Fruit fly (Drosophila melanogaster): Measurements from ENCODE around the gene Pmvk.

Pmvk gene

DNA sequence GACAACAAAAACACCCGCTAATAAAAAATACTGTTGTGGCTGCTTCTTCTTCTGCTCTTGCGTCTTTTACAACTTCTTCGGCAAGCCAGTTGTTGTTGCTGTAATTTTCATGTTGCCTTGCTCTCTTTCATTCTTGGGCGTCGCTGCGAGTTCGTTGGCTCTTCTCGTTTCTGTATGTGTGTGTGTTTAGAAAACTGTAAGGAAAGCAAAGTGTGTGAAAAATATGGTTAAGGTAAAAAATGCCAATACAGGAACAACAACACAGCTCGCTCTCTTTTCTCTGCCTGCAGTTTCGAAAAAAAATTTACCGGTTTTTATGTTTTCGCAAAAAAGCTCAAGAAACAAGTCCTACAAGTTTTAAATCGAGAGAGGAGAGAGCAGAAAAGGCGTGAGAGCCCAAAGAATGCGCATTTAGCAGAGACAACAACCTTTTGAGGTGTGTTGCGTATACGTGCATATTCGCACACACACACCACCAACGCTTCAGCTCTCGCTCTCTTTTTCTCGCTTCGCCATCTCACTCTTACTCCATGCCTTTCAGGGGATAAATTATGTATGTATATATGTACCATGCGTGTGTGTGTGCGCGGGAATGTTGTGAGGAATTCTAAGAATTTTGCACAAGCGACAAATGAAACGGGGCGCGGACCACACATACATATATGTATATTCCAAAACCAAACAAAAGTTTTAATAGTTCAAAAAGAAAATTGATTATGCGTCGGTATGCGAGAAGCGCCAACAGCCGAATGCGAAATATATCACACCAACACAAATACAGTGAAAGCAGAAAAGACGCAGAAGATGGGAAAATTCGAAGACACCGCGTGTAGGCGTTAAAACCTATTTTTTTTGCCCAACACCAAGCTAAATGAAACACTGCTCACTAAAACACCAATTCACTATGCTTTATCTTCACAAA lies 8.3 kb downstream of the Pmvk start (continued):
- TF ChIP-seq grn (GFP tag; optimal IDR thresholded peaks at IDR 0.05) (no peak), chif (GFP tag; optimal IDR thresholded peaks at IDR 0.05) (no peak), Hr3 (GFP tag; optimal IDR thresholded peaks at IDR 0.05) (no peak), grau (tag; optimal IDR thresholded peaks at IDR 0.05) (no peak), pan (optimal IDR thresholded peaks at IDR 0.05) (no peak), pan (GFP tag; optimal IDR thresholded peaks at IDR 0.05 in 1 of 2, IDR thresholded peaks at IDR 0.05 in 1 of 2) (no peak), NFAT (GFP tag; IDR thresholded peaks at IDR 0.05) (no peak), Oli (tag; optimal IDR thresholded peaks at IDR 0.05) (no peak), Nf-YA (GFP tag; IDR thresholded peaks at IDR 0.05) (no peak), sd (tag; optimal IDR thresholded peaks at IDR 0.05) (peak; percentile 100), Spps (tag; optimal IDR thresholded peaks at IDR 0.05) (no peak), CG12659 (GFP tag; optimal IDR thresholded peaks at IDR 0.05) (no peak), CG15073 (GFP tag; optimal IDR thresholded peaks at IDR 0.05) (no peak), sisA (GFP tag; IDR thresholded peaks at IDR 0.05) (no peak), CG10267 (tag; optimal IDR thresholded peaks at IDR 0.05) (no peak), Gug (GFP tag; IDR thresholded peaks at IDR 0.05) (no peak), CG4424 (GFP tag; optimal IDR thresholded peaks at IDR 0.05) (no peak), CG1529 (GFP tag; optimal IDR thresholded peaks at IDR 0.05) (no peak), CG8290 (GFP tag; optimal IDR thresholded peaks at IDR 0.05) (no peak), CG8290 (tag; optimal IDR thresholded peaks at IDR 0.05) (peak in 1 of 2 experiments; percentile 41), ranshi (GFP tag; IDR thresholded peaks at IDR 0.05) (no peak), Dfd (GFP tag; optimal IDR thresholded peaks at IDR 0.05) (no peak), unc-4 (GFP tag; IDR thresholded peaks at IDR 0.05; ENCODE audit: partially characterized antibody) (peak; percentile 31; the same call in 1 of the 2 replicates), CG12942 (GFP tag; optimal IDR thresholded peaks at IDR 0.05) (no peak), CoRest (tag; optimal IDR thresholded peaks at IDR 0.05) (no peak), CG13424 (tag; optimal IDR thresholded peaks at IDR 0.05) (no peak), ham (GFP tag; IDR thresholded peaks at IDR 0.05) (no peak), CG13775 (GFP tag; optimal IDR thresholded peaks at IDR 0.05) (no peak), hbn (GFP tag; IDR thresholded peaks at IDR 0.05; ENCODE audit: partially characterized antibody) (no peak), Sry-β (GFP tag; optimal IDR thresholded peaks at IDR 0.05) (no peak), CG6683 (GFP tag; optimal IDR thresholded peaks at IDR 0.05) (no peak), Neu2 (GFP tag; optimal IDR thresholded peaks at IDR 0.05; ENCODE audit: borderline replicate concordance) (no peak), CG13123 (GFP tag; optimal IDR thresholded peaks at IDR 0.05) (no peak), scrt (GFP tag; optimal IDR thresholded peaks at IDR 0.05) (peak; percentile 40), lbe (GFP tag; optimal IDR thresholded peaks at IDR 0.05) (peak; percentile 22), CG2120 (GFP tag; optimal IDR thresholded peaks at IDR 0.05) (no peak), twi (tag; optimal IDR thresholded peaks at IDR 0.05) (no peak), CrebB (tag; optimal IDR thresholded peaks at IDR 0.05) (no peak), CG15514 (GFP tag; optimal IDR thresholded peaks at IDR 0.05) (no peak), CG14965 (GFP tag; optimal IDR thresholded peaks at IDR 0.05; ENCODE audit: borderline replicate concordance) (no peak), Lhr (GFP tag; optimal IDR thresholded peaks at IDR 0.05) (no peak), dmrt99B (tag; optimal IDR thresholded peaks at IDR 0.05) (no peak), CG15601 (tag; optimal IDR thresholded peaks at IDR 0.05) (no peak), sr (GFP tag; IDR thresholded peaks at IDR 0.05) (no peak), Med (GFP tag) (peak; percentile 83), ato (GFP tag; IDR thresholded peaks at IDR 0.05; ENCODE audit: partially characterized antibody) (no peak), ci (GFP tag; IDR thresholded peaks at IDR 0.05) (peak; percentile 32; the same call in 1 of the 3 replicates), bsh (GFP tag; optimal IDR thresholded peaks at IDR 0.05) (no peak), repo (GFP tag; optimal IDR thresholded peaks at IDR 0.05) (no peak)

All from whole organism, embryonic.